Worm (Caenorhabditis elegans) whole organism, L3 larva: Measurements from ENCODE around the gene T04F8.3.

Experiments used
- R02D3.7 ChIP-seq: fragments of 150-350 bp; optimal IDR thresholded peaks from 2 replicates; lab custom pipeline; 2014; ENCODE audit warnings: missing biosample characterization, missing genetic modification characterization
- ZK546.5 ChIP-seq: sonication (generic microtip); optimal IDR thresholded peaks from 2 replicates; lab custom pipeline; 2017; ENCODE audit warnings: missing biosample characterization, missing genetic modification characterization
- ama-1 ChIP-seq: fragments of 150-350 bp; optimal IDR thresholded peaks from 2 replicates; lab custom pipeline; 2018
- ceh-16 ChIP-seq: sonication (generic microtip); optimal IDR thresholded peaks from 2 replicates; lab custom pipeline; 2017; ENCODE audit warnings: missing biosample characterization, missing genetic modification characterization
- ceh-28 ChIP-seq: fragments of 150-350 bp; optimal IDR thresholded peaks from 2 replicates; lab custom pipeline; 2014; ENCODE audit warnings: missing biosample characterization, missing genetic modification reagents, missing genetic modification characterization
- ceh-9 ChIP-seq: sonication (generic microtip); optimal IDR thresholded peaks from 2 replicates; lab custom pipeline; 2018; ENCODE audit warnings: missing biosample characterization, missing genetic modification characterization
- daf-12 ChIP-seq: fragments of 150-350 bp; optimal IDR thresholded peaks from 2 replicates; lab custom pipeline; 2014; ENCODE audit warnings: missing biosample characterization, missing genetic modification reagents, missing genetic modification characterization
- elt-1 ChIP-seq: fragments of 150-350 bp; optimal IDR thresholded peaks from 2 replicates; lab custom pipeline; 2014; ENCODE audit warnings: missing biosample characterization, missing genetic modification characterization
- elt-2 ChIP-seq: sonication (generic microtip); optimal IDR thresholded peaks from 2 replicates; lab custom pipeline; 2016; ENCODE audit warnings: missing genetic modification reagents, mild to moderate bottlenecking, missing genetic modification characterization, missing compliant biosample characterization
- elt-3 ChIP-seq, 3 experiments: fragments of 150-350 bp in 1 of 3; sonication (generic microtip) in 2 of 3; optimal IDR thresholded peaks; 2 replicates in 2 of 3; 4 replicates in 1 of 3; lab custom pipeline; 2014 to 2017; ENCODE audit warnings: missing biosample characterization in 3 of 3, missing genetic modification characterization in 3 of 3
- eor-1 ChIP-seq, 2 experiments: fragments of 150-350 bp; optimal IDR thresholded peaks; 2 replicates each; lab custom pipeline; 2014 to 2018; ENCODE audit warnings: missing biosample characterization in 2 of 2, missing genetic modification characterization in 2 of 2
- fkh-2 ChIP-seq: fragments of 150-350 bp; optimal IDR thresholded peaks from 2 replicates; lab custom pipeline; 2014; ENCODE audit warnings: missing biosample characterization, missing genetic modification reagents, missing genetic modification characterization
- fos-1 ChIP-seq: fragments of 150-350 bp; optimal IDR thresholded peaks from 2 replicates; lab custom pipeline; 2014; ENCODE audit warnings: missing biosample characterization, missing genetic modification characterization
- hmg-11 ChIP-seq: sonication (generic microtip); optimal IDR thresholded peaks from 2 replicates; lab custom pipeline; 2016; ENCODE audit warnings: missing genetic modification characterization, missing compliant biosample characterization
- jun-1 ChIP-seq: fragments of 150-350 bp; optimal IDR thresholded peaks from 2 replicates; lab custom pipeline; 2014; ENCODE audit warnings: missing biosample characterization, missing genetic modification reagents, missing genetic modification characterization
- lin-15B ChIP-seq: fragments of 150-350 bp; optimal IDR thresholded peaks from 2 replicates; lab custom pipeline; 2014; ENCODE audit warnings: missing biosample characterization, missing genetic modification characterization
- lin-39 ChIP-seq: fragments of 150-350 bp; optimal IDR thresholded peaks from 2 replicates; lab custom pipeline; 2018; ENCODE audit warnings: missing biosample characterization, missing genetic modification reagents, missing genetic modification characterization
- lsy-12 ChIP-seq: sonication (generic microtip); optimal IDR thresholded peaks from 2 replicates; lab custom pipeline; 2016; ENCODE audit warnings: mild to moderate bottlenecking, missing genetic modification characterization, missing compliant biosample characterization
- nfya-1 ChIP-seq: sonication (generic microtip); optimal IDR thresholded peaks from 2 replicates; lab custom pipeline; 2017; ENCODE audit warnings: missing genetic modification characterization, mild to moderate bottlenecking, missing compliant biosample characterization, antibody characterized with exemption, moderate library complexity; ENCODE audit not compliant: insufficient read depth
- nhr-11 ChIP-seq: fragments of 150-350 bp; optimal IDR thresholded peaks from 2 replicates; lab custom pipeline; 2014; ENCODE audit warnings: missing biosample characterization, missing genetic modification characterization
- nhr-23 ChIP-seq: fragments of 150-350 bp; optimal IDR thresholded peaks from 2 replicates; lab custom pipeline; 2014; ENCODE audit warnings: missing biosample characterization, missing genetic modification reagents, missing genetic modification characterization
- nhr-25 ChIP-seq: sonication (generic microtip); optimal IDR thresholded peaks from 2 replicates; lab custom pipeline; 2017; ENCODE audit warnings: missing biosample characterization, missing genetic modification characterization
- nhr-43 ChIP-seq: sonication (generic microtip); optimal IDR thresholded peaks from 2 replicates; lab custom pipeline; 2016; ENCODE audit warnings: mild to moderate bottlenecking, missing genetic modification characterization, missing compliant biosample characterization; ENCODE audit not compliant: poor library complexity, severe bottlenecking
- nhr-76 ChIP-seq: fragments of 150-350 bp; sonication (generic microtip); optimal IDR thresholded peaks from 5 replicates; lab custom pipeline; 2014; ENCODE audit warnings: missing biosample characterization, missing genetic modification characterization
- nhr-77 ChIP-seq: fragments of 150-350 bp; optimal IDR thresholded peaks from 2 replicates; lab custom pipeline; 2014; ENCODE audit warnings: missing biosample characterization, missing genetic modification characterization
- pha-4 ChIP-seq: fragments of 150-350 bp; optimal IDR thresholded peaks from 2 replicates; lab custom pipeline; 2014; ENCODE audit warnings: missing biosample characterization, missing genetic modification reagents, missing genetic modification characterization
- pqm-1 ChIP-seq: fragments of 150-350 bp; optimal IDR thresholded peaks from 2 replicates; lab custom pipeline; 2017; ENCODE audit warnings: missing biosample characterization, missing genetic modification characterization, inconsistent platforms
- sea-2 ChIP-seq: fragments of 150-350 bp; sonication (generic microtip); optimal IDR thresholded peaks from 4 replicates; lab custom pipeline; 2014; ENCODE audit warnings: missing biosample characterization, missing genetic modification reagents, missing genetic modification characterization
- tbx-2 ChIP-seq: sonication (generic microtip); optimal IDR thresholded peaks from 2 replicates; lab custom pipeline; 2016; ENCODE audit warnings: mild to moderate bottlenecking, missing genetic modification characterization, missing compliant biosample characterization
- unc-39 ChIP-seq: sonication (generic microtip); optimal IDR thresholded peaks from 4 replicates; lab custom pipeline; 2017; ENCODE audit warnings: missing biosample characterization, missing genetic modification characterization
- unc-62 ChIP-seq: fragments of 150-350 bp; sonication (generic microtip); optimal IDR thresholded peaks from 4 replicates; lab custom pipeline; 2014; ENCODE audit warnings: missing biosample characterization, missing genetic modification reagents, missing genetic modification characterization
- zag-1 ChIP-seq: fragments of 150-350 bp; optimal IDR thresholded peaks from 2 replicates; lab custom pipeline; 2014; ENCODE audit warnings: missing biosample characterization, missing genetic modification characterization
- ztf-4 ChIP-seq: fragments of 150-350 bp; optimal IDR thresholded peaks from 2 replicates; lab custom pipeline; 2014; ENCODE audit warnings: missing biosample characterization, missing genetic modification characterization

Gene T04F8.3

ce11 chrX:11679211-11679977 is 21.0 kb downstream of the T04F8.3 start:
- TF ChIP-seq lin-39 (tag; lab: Kevin White, UChicago) (no peak), ZK546.5 (no peak), pha-4 (tag; lab: Kevin White, UChicago) (peak; percentile 33), ceh-28 (tag; lab: Kevin White, UChicago) (no peak), sea-2 (no peak), R02D3.7 (no peak), elt-2 (peak; percentile 65), ama-1 (lab: Kevin White, UChicago) (no peak), nhr-77 (tag; lab: Kevin White, UChicago) (no peak), elt-1 (tag; lab: Kevin White, UChicago) (no peak), unc-62 (GFP tag; lab: Kevin White, UChicago) (no peak), eor-1 (tag; optimal IDR thresholded peaks at IDR 0.05; lab: Kevin White, UChicago) (no peak), fkh-2 (no peak)

- peak; percentile 79 for TF ChIP-seq pqm-1 (tag; lab: Kevin White, UChicago)
- peak; percentile 91 for TF ChIP-seq elt-2
- no peak for TF ChIP-seq nhr-77 (tag; lab: Kevin White, UChicago)
- no peak for TF ChIP-seq eor-1 (tag; optimal IDR thresholded peaks at IDR 0.05; lab: Kevin White, UChicago)
- peak; percentile 15 for TF ChIP-seq jun-1 (tag; lab: Kevin White, UChicago)
- TF ChIP-seq ceh-28 (tag; lab: Kevin White, UChicago): no peak
These were observed 22.4 kb downstream of the T04F8.3 start, which contains the start of gene T04F8.7 for ce11 chrX:11680851-11681250. TSS of gene T04F8.7 (minus strand) at chrX:11680980.

- TF ChIP-seq lin-15B (tag; lab: Kevin White, UChicago) (no peak), jun-1 (tag; lab: Kevin White, UChicago) (no peak), sea-2 (no peak), hmg-11 (tag; lab: Kevin White, UChicago) (no peak), nhr-77 (tag; lab: Kevin White, UChicago) (no peak), fos-1 (tag; lab: Kevin White, UChicago) (no peak), ceh-16 (no peak), ztf-4 (tag; lab: Kevin White, UChicago) (no peak), unc-62 (GFP tag; lab: Kevin White, UChicago) (no peak), nhr-43 (no peak), lsy-12 (tag; lab: Kevin White, UChicago) (no peak), R02D3.7 (no peak), nhr-76 (tag; lab: Kevin White, UChicago) (no peak), elt-3 (tag; optimal IDR thresholded peaks at IDR 0.05; lab: Kevin White, UChicago) (no peak), unc-39 (no peak), tbx-2 (tag; lab: Kevin White, UChicago) (no peak), nhr-25 (tag; lab: Kevin White, UChicago) (no peak)
These were observed 25.8 kb downstream of the T04F8.3 start, which contains the start of gene hnd-1 for ce11 chrX:11684261-11684660. TSS of gene hnd-1 (plus strand) at chrX:11684561.

- no peak for TF ChIP-seq sea-2
- TF ChIP-seq ceh-9 (tag; lab: Kevin White, UChicago): no peak
- TF ChIP-seq lin-39 (tag; lab: Kevin White, UChicago): no peak
- no peak for TF ChIP-seq daf-12 (tag; lab: Kevin White, UChicago)
- no peak for TF ChIP-seq ZK546.5
- no peak for TF ChIP-seq jun-1 (tag; lab: Kevin White, UChicago)
- TF ChIP-seq fos-1 (tag; lab: Kevin White, UChicago): no peak
- TF ChIP-seq nhr-11 (tag; lab: Kevin White, UChicago): no peak
- TF ChIP-seq nhr-23 (tag; lab: Kevin White, UChicago): no peak
- TF ChIP-seq lin-15B (tag; lab: Kevin White, UChicago): no peak
- no peak for TF ChIP-seq unc-62 (GFP tag; lab: Kevin White, UChicago)
- no peak for TF ChIP-seq zag-1 (tag; lab: Kevin White, UChicago)
- no peak for TF ChIP-seq elt-1 (tag; lab: Kevin White, UChicago)
- no peak for TF ChIP-seq nfya-1 (tag; lab: Kevin White, UChicago)
- no peak for TF ChIP-seq R02D3.7
- no peak for TF ChIP-seq eor-1 (tag; optimal IDR thresholded peaks at IDR 0.05; lab: Kevin White, UChicago)
These were observed 29.4 kb downstream of the T04F8.3 start, which contains the start of gene C44C10.7 for ce11 chrX:11687836-11688319. TSS of gene C44C10.7 (minus strand) at chrX:11688269.
